Worm (Caenorhabditis elegans): ENCODE results near the gene C05B5.2.

DNA sequence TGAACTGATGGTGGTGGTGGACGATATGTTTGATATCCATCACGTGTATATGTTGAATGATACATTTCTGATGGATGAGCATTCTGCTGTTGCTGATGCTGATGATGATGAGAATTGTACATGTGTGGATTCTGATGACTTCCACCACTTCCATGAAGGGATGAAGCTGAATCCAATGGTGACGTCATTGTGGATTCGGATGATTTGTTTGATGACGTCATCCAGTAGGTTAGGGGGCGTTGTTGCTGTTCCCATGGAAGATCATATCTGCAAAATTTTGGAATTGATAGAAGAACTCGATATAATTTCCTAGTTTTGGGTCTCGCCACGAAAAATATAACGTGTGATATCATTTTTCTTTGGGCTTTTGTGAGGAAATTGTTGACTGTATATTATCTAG, 36.9 kb downstream of the C05B5.2 start:
- TF ChIP-seq snpc-4 (GFP tag; optimal IDR thresholded peaks at IDR 0.05): no peak
- no peak for TF ChIP-seq snpc-4 (tag; optimal IDR thresholded peaks at IDR 0.05)
- no peak for TF ChIP-seq unc-62 (GFP tag; optimal IDR thresholded peaks at IDR 0.05)
- TF ChIP-seq xnd-1 (tag; optimal IDR thresholded peaks at IDR 0.05): no peak

Data from whole organism, young adult.